Fruit fly (Drosophila melanogaster): ENCODE data around the gene Gyc89Db.
A peak's percentile ranks its signal among the peaks of the same experiment; 100 is the strongest.

The Gyc89Db gene

dm6 chr3R:16524178-16524577 is 47.3 kb downstream of the Gyc89Db start (continued):
- TF ChIP-seq CG43689 (GFP tag; IDR thresholded peaks at IDR 0.05) (0 out of 2 replicates have a peak, but pooled peaks have one; percentile 41), stc (GFP tag; IDR thresholded peaks at IDR 0.05) (peak; percentile 86), salm (tag; optimal IDR thresholded peaks at IDR 0.05) (peak; percentile 72), CG18619 (GFP tag; optimal IDR thresholded peaks at IDR 0.05) (no peak), fu2 (GFP tag; optimal IDR thresholded peaks at IDR 0.05) (no peak), CG7963 (GFP tag; IDR thresholded peaks at IDR 0.05; ENCODE audit: partially characterized antibody) (no peak), CG2202 (tag; optimal IDR thresholded peaks at IDR 0.05) (no peak), Bteb2 (GFP tag; optimal IDR thresholded peaks at IDR 0.05) (no peak), br (optimal IDR thresholded peaks at IDR 0.05) (no peak), dpn (GFP tag; optimal IDR thresholded peaks at IDR 0.05) (peak; percentile 13 to 53), Gsc (GFP tag; IDR thresholded peaks at IDR 0.05) (0 out of 2 replicates have a peak, but pooled peaks have one; percentile 37), Vsx1 (GFP tag; optimal IDR thresholded peaks at IDR 0.05) (no peak), CG12071 (GFP tag; optimal IDR thresholded peaks at IDR 0.05) (peak; percentile 46), CG2875 (GFP tag; optimal IDR thresholded peaks at IDR 0.05) (peak; percentile 52), wek (GFP tag; optimal IDR thresholded peaks at IDR 0.05) (no peak), B-H1 (GFP tag; IDR thresholded peaks at IDR 0.05) (peak; percentile 67), CG17186 (GFP tag; optimal IDR thresholded peaks at IDR 0.05) (peak; percentile 14), gfzf (GFP tag; optimal IDR thresholded peaks at IDR 0.05) (no peak), CG11085 (GFP tag; IDR thresholded peaks at IDR 0.05) (no peak), CG11560 (tag; IDR thresholded peaks at IDR 0.05) (0 out of 3 replicates have a peak, but pooled peaks have one; percentile 19), bbx (GFP tag; IDR thresholded peaks at IDR 0.05; ENCODE audit: partially characterized antibody) (no peak), lab (GFP tag; optimal IDR thresholded peaks at IDR 0.05) (peak; percentile 74), CG6854 (GFP tag; optimal IDR thresholded peaks at IDR 0.05) (peak; percentile 65), gcm2 (GFP tag; optimal IDR thresholded peaks at IDR 0.05) (no peak), CG9727 (GFP tag; optimal IDR thresholded peaks at IDR 0.05) (peak; percentile 72), CG13424 (tag; optimal IDR thresholded peaks at IDR 0.05) (peak; percentile 60), pho (GFP tag; optimal IDR thresholded peaks at IDR 0.05) (no peak), zen (tag; optimal IDR thresholded peaks at IDR 0.05) (peak; percentile 88), tll (GFP tag; optimal IDR thresholded peaks at IDR 0.05) (no peak), wdn (GFP tag; IDR thresholded peaks at IDR 0.05) (no peak), CG12942 (GFP tag; optimal IDR thresholded peaks at IDR 0.05) (no peak), CG15073 (GFP tag; optimal IDR thresholded peaks at IDR 0.05) (no peak), nau (GFP tag; optimal IDR thresholded peaks at IDR 0.05) (peak; percentile 36), Blimp-1 (GFP tag; optimal IDR thresholded peaks at IDR 0.05) (peak; percentile 93), HLH4C (GFP tag; IDR thresholded peaks at IDR 0.05; ENCODE audit: partially characterized antibody) (no peak), en (GFP tag; optimal IDR thresholded peaks at IDR 0.05) (no peak), zen2 (GFP tag; IDR thresholded peaks at IDR 0.05; ENCODE audit: partially characterized antibody) (no peak), CG9817 (tag; optimal IDR thresholded peaks at IDR 0.05) (peak; percentile 38), Tbp (GFP tag; optimal IDR thresholded peaks at IDR 0.05) (no peak), CG10565 (GFP tag; optimal IDR thresholded peaks at IDR 0.05) (no peak), CG8924 (tag; optimal IDR thresholded peaks at IDR 0.05) (peak; percentile 45), CG4404 (GFP tag; IDR thresholded peaks at IDR 0.05) (no peak), tio (GFP tag; optimal IDR thresholded peaks at IDR 0.05) (no peak), hbn (GFP tag; IDR thresholded peaks at IDR 0.05; ENCODE audit: partially characterized antibody) (no peak), CG32772 (GFP tag; IDR thresholded peaks at IDR 0.05) (peak; percentile 76), crc (GFP tag; optimal IDR thresholded peaks at IDR 0.05) (no peak), sna (GFP tag; IDR thresholded peaks at IDR 0.05; ENCODE audit: partially characterized antibody) (no peak), CG3163 (GFP tag; optimal IDR thresholded peaks at IDR 0.05) (no peak), CG8089 (GFP tag; optimal IDR thresholded peaks at IDR 0.05) (no peak), CG30431 (GFP tag; optimal IDR thresholded peaks at IDR 0.05) (no peak)

Data from whole organism, embryonic.